Worm (Caenorhabditis elegans) whole organism, early embryonic: ENCODE results near the gene gst-26.
A peak's percentile ranks its signal among the peaks of the same experiment; 100 is the strongest.

Experiments
- B0310.2 ChIP-seq: sonication (generic microtip); optimal IDR thresholded peaks from 2 replicates; lab custom pipeline; 2016; ENCODE audit warnings: mild to moderate bottlenecking, missing genetic modification characterization, missing compliant biosample characterization
- F13C5.2 ChIP-seq: sonication (generic microtip); optimal IDR thresholded peaks from 2 replicates; lab custom pipeline; 2017; ENCODE audit warnings: mild to moderate bottlenecking, missing genetic modification characterization, inconsistent platforms, missing compliant biosample characterization
- aly-1 ChIP-seq: sonication (generic microtip); optimal IDR thresholded peaks from 2 replicates; lab custom pipeline; 2016; ENCODE audit warnings: missing genetic modification characterization, missing compliant biosample characterization
- ama-1 ChIP-seq: fragments of 150-350 bp; optimal IDR thresholded peaks from 2 replicates; lab custom pipeline; 2014
- ceh-13 ChIP-seq: fragments of 200-800 bp; sonication (Bioruptor generic); optimal IDR thresholded peaks from 2 replicates; lab custom pipeline; 2018; ENCODE audit warnings: mild to moderate bottlenecking, missing genetic modification characterization, missing compliant biosample characterization
- ceh-36 ChIP-seq: sonication (generic microtip); optimal IDR thresholded peaks from 2 replicates; lab custom pipeline; 2016; ENCODE audit warnings: missing genetic modification characterization, inconsistent platforms, missing compliant biosample characterization
- ets-7 ChIP-seq: sonication (generic microtip); optimal IDR thresholded peaks from 2 replicates; lab custom pipeline; 2016; ENCODE audit warnings: missing genotype, missing genetic modification characterization, missing compliant biosample characterization
- flt-1 ChIP-seq: fragments of 200-800 bp; sonication (Bioruptor generic); IDR thresholded peaks from 2 replicates; pipeline ENCODE4 v1.3.6; 2022; ENCODE audit warnings: missing genetic modification characterization, missing compliant biosample characterization
- hmbx-1 ChIP-seq: sonication (generic microtip); optimal IDR thresholded peaks from 2 replicates; lab custom pipeline; 2016; ENCODE audit warnings: mild to moderate bottlenecking, missing genetic modification characterization, missing compliant biosample characterization
- hmg-4 ChIP-seq: fragments of 200-800 bp; sonication (Bioruptor generic); optimal IDR thresholded peaks from 2 replicates; lab custom pipeline; 2018; ENCODE audit warnings: mild to moderate bottlenecking, missing genetic modification characterization, missing compliant biosample characterization
- hnd-1 ChIP-seq: sonication (generic microtip); optimal IDR thresholded peaks from 2 replicates; lab custom pipeline; 2016; ENCODE audit warnings: missing genetic modification characterization, missing compliant biosample characterization
- pes-1 ChIP-seq: fragments of 200-800 bp; sonication (Bioruptor generic); IDR thresholded peaks from 2 replicates; pipeline ENCODE4 v1.3.6; 2022; ENCODE audit warnings: missing genetic modification reagents, missing genetic modification characterization, missing compliant biosample characterization
- scrt-1 ChIP-seq: fragments of 200-800 bp; sonication (Bioruptor generic); IDR thresholded peaks from 2 replicates; pipeline ENCODE4 v1.3.6; 2022; ENCODE audit warnings: missing genetic modification characterization, missing compliant biosample characterization
- sea-1 ChIP-seq: fragments of 200-800 bp; sonication (Bioruptor generic); conservative IDR thresholded peaks from 2 replicates; pipeline ENCODE4 v1.3.6; 2022; ENCODE audit warnings: missing genetic modification characterization, missing compliant biosample characterization
- tbx-11 ChIP-seq: fragments of 200-800 bp; sonication (Bioruptor generic); IDR thresholded peaks from 2 replicates; pipeline ENCODE4 v1.3.6; 2022; ENCODE audit warnings: missing genetic modification characterization, missing compliant biosample characterization
- tbx-37 ChIP-seq: fragments of 200-800 bp; sonication (Bioruptor generic); conservative IDR thresholded peaks from 2 replicates; pipeline ENCODE4 v1.3.6; 2022; ENCODE audit warnings: missing genetic modification reagents, missing genetic modification characterization, missing compliant biosample characterization
- tra-4 ChIP-seq: sonication (generic microtip); optimal IDR thresholded peaks from 2 replicates; lab custom pipeline; 2017; ENCODE audit warnings: missing genetic modification characterization, missing compliant biosample characterization

Gene gst-26

ce11 chrII:15164453-15164852 is at the start of gene gst-26:
Gene gst-26, minus strand, starts transcription at chrII:15164553.
- TF ChIP-seq tra-4 (tag; lab: Kevin White, UChicago) (no peak), pes-1 (GFP tag; lab: Robert Waterston, UW) (no peak), flt-1 (GFP tag; lab: Robert Waterston, UW) (no peak), scrt-1 (GFP tag; lab: Robert Waterston, UW) (no peak), aly-1 (tag; lab: Kevin White, UChicago) (no peak), sea-1 (no peak), ets-7 (tag; lab: Kevin White, UChicago) (no peak), F13C5.2 (tag; lab: Kevin White, UChicago) (no peak)

- TF ChIP-seq ceh-13 (GFP tag; lab: Kevin White, UChicago) (no peak), tbx-37 (GFP tag; lab: Robert Waterston, UW) (no peak), ama-1 (lab: Kevin White, UChicago) (no peak), ets-7 (tag; lab: Kevin White, UChicago) (no peak), hmbx-1 (tag; lab: Kevin White, UChicago) (no peak)
These were observed 49.4 kb upstream of the gst-26 start for ce11 chrII:15213732-15214131.

- no peak for TF ChIP-seq hmg-4 (GFP tag; lab: Kevin White, UChicago)
- no peak for TF ChIP-seq B0310.2
- TF ChIP-seq ceh-13 (GFP tag; lab: Kevin White, UChicago): no peak
- TF ChIP-seq flt-1 (GFP tag; lab: Robert Waterston, UW): no peak
- no peak for TF ChIP-seq F13C5.2 (tag; lab: Kevin White, UChicago)
- TF ChIP-seq tra-4 (tag; lab: Kevin White, UChicago): no peak
- no peak for TF ChIP-seq aly-1 (tag; lab: Kevin White, UChicago)
- TF ChIP-seq hnd-1: no peak
- TF ChIP-seq ets-7 (tag; lab: Kevin White, UChicago): no peak
- no peak for TF ChIP-seq ama-1 (lab: Kevin White, UChicago)
These were observed 48.0 kb upstream of the gst-26 start for ce11 chrII:15212260-15212914.

ce11 chrII:15209309-15209708 is 45.0 kb upstream of the gst-26 start:
- TF ChIP-seq hmg-4 (GFP tag; lab: Kevin White, UChicago): no peak

- no peak for TF ChIP-seq tbx-37 (GFP tag; lab: Robert Waterston, UW)
- TF ChIP-seq B0310.2: no peak
- TF ChIP-seq ceh-36 (tag; lab: Kevin White, UChicago): peak; percentile 73
- no peak for TF ChIP-seq flt-1 (GFP tag; lab: Robert Waterston, UW)
These were observed 44.5 kb upstream of the gst-26 start for ce11 chrII:15208874-15209273.

- TF ChIP-seq tbx-11 (GFP tag; lab: Robert Waterston, UW): no peak
- TF ChIP-seq ceh-36 (tag; lab: Kevin White, UChicago): no peak
- no peak for TF ChIP-seq tbx-37 (GFP tag; lab: Robert Waterston, UW)
- no peak for TF ChIP-seq F13C5.2 (tag; lab: Kevin White, UChicago)
These were observed 43.8 kb upstream of the gst-26 start for ce11 chrII:15208151-15208550.

ce11 chrII:15207562-15207961 is 43.2 kb upstream of the gst-26 start:
- TF ChIP-seq B0310.2: no peak
- TF ChIP-seq ceh-36 (tag; lab: Kevin White, UChicago): no peak
- TF ChIP-seq hmg-4 (GFP tag; lab: Kevin White, UChicago): no peak
- TF ChIP-seq tbx-37 (GFP tag; lab: Robert Waterston, UW): no peak
- no peak for TF ChIP-seq scrt-1 (GFP tag; lab: Robert Waterston, UW)
- no peak for TF ChIP-seq hnd-1
- TF ChIP-seq aly-1 (tag; lab: Kevin White, UChicago): no peak
- no peak for TF ChIP-seq F13C5.2 (tag; lab: Kevin White, UChicago)
- TF ChIP-seq tra-4 (tag; lab: Kevin White, UChicago): no peak
- TF ChIP-seq ama-1 (lab: Kevin White, UChicago): no peak
- TF ChIP-seq sea-1: no peak
- no peak for TF ChIP-seq ceh-13 (GFP tag; lab: Kevin White, UChicago)

- no peak for TF ChIP-seq ets-7 (tag; lab: Kevin White, UChicago)
- no peak for TF ChIP-seq ceh-36 (tag; lab: Kevin White, UChicago)
- no peak for TF ChIP-seq pes-1 (GFP tag; lab: Robert Waterston, UW)
- TF ChIP-seq hnd-1: no peak
These were observed 41.9 kb upstream of the gst-26 start for ce11 chrII:15206234-15206633.

- TF ChIP-seq ceh-13 (GFP tag; lab: Kevin White, UChicago) (no peak), ets-7 (tag; lab: Kevin White, UChicago) (no peak), pes-1 (GFP tag; lab: Robert Waterston, UW) (no peak), aly-1 (tag; lab: Kevin White, UChicago) (no peak), ceh-36 (tag; lab: Kevin White, UChicago) (no peak), hmg-4 (GFP tag; lab: Kevin White, UChicago) (no peak)
These were observed 41.0 kb upstream of the gst-26 start for ce11 chrII:15205346-15205745.
